Fruit fly (Drosophila melanogaster) whole organism, embryonic: Measurements from ENCODE around the gene glob1.

ENCODE experiments used
- Adf1 ChIP-seq: fragments of 200-800 bp; sonication (Bioruptor generic); IDR thresholded peaks from 2 replicates; pipeline ENCODE4 v1.3.6; 2022; ENCODE audit warnings: missing biosample characterization, missing genetic modification characterization
- BEAF-32 ChIP-seq: fragments of 200-800 bp; sonication (Bioruptor generic); optimal IDR thresholded peaks from 3 replicates; lab custom pipeline; 2017; ENCODE audit warnings: missing biosample characterization, missing genetic modification characterization, mild to moderate bottlenecking, moderate library complexity, missing genetic modification reagents
- CG11695 ChIP-seq: fragments of 200-800 bp; sonication (Bioruptor generic); IDR thresholded peaks from 3 replicates; pipeline ENCODE4 v1.3.6; 2022; ENCODE audit warnings: missing biosample characterization, missing genetic modification characterization
- CG13287 ChIP-seq: fragments of 200-800 bp; sonication (Bioruptor generic); IDR thresholded peaks from 2 replicates; pipeline ENCODE4 v1.3.6; 2022; ENCODE audit warnings: missing biosample characterization, missing genetic modification characterization; ENCODE audit not compliant: partially characterized antibody
- CG1529 ChIP-seq: fragments of 200-800 bp; sonication (Bioruptor generic); optimal IDR thresholded peaks from 3 replicates; lab custom pipeline; 2018; ENCODE audit warnings: missing biosample characterization, missing genetic modification characterization
- CG15479 ChIP-seq: fragments of 200-800 bp; sonication (Bioruptor generic); optimal IDR thresholded peaks from 3 replicates; lab custom pipeline; 2019; ENCODE audit warnings: missing biosample characterization, mild to moderate bottlenecking, missing genetic modification characterization, moderate library complexity
- CG17568 ChIP-seq: fragments of 200-800 bp; sonication (Bioruptor generic); optimal IDR thresholded peaks from 2 replicates; lab custom pipeline; 2018; ENCODE audit warnings: missing biosample characterization, mild to moderate bottlenecking, missing genetic modification characterization, moderate library complexity
- CG17612 ChIP-seq: fragments of 200-800 bp; sonication (Bioruptor generic); IDR thresholded peaks from 2 replicates; pipeline ENCODE4 v1.3.6; 2022; ENCODE audit warnings: missing biosample characterization, missing genetic modification characterization
- CG17829 ChIP-seq: fragments of 200-800 bp; optimal IDR thresholded peaks from 2 replicates; lab custom pipeline; 2019; ENCODE audit warnings: missing biosample characterization, mild to moderate bottlenecking, missing genetic modification characterization, moderate library complexity
- CG3163 ChIP-seq: fragments of 200-800 bp; sonication (Bioruptor generic); optimal IDR thresholded peaks from 3 replicates; lab custom pipeline; 2016; ENCODE audit warnings: missing biosample characterization, missing genetic modification characterization
- CG32532 ChIP-seq: fragments of 200-800 bp; sonication (Bioruptor generic); IDR thresholded peaks from 2 replicates; pipeline ENCODE4 v1.3.6; 2022; ENCODE audit warnings: missing biosample characterization, missing genetic modification characterization
- CG32767 ChIP-seq: fragments of 200-800 bp; sonication (Bioruptor generic); IDR thresholded peaks from 2 replicates; pipeline ENCODE4 v1.3.6; 2022; ENCODE audit warnings: missing biosample characterization, missing genetic modification characterization
- CG34422 ChIP-seq: fragments of 200-800 bp; sonication (Bioruptor generic); IDR thresholded peaks from 3 replicates; pipeline ENCODE4 v1.3.6; 2022; ENCODE audit warnings: missing biosample characterization, missing genetic modification characterization
- CG42726 ChIP-seq: fragments of 200-800 bp; sonication (Bioruptor generic); IDR thresholded peaks from 2 replicates; pipeline ENCODE4 v1.3.6; 2022; ENCODE audit warnings: missing biosample characterization, missing genetic modification characterization; ENCODE audit not compliant: partially characterized antibody
- CG4360 ChIP-seq: fragments of 200-800 bp; sonication (Bioruptor generic); IDR thresholded peaks from 2 replicates; pipeline ENCODE4 v1.3.6; 2022; ENCODE audit warnings: missing biosample characterization, missing genetic modification characterization
- CG5180 ChIP-seq: fragments of 200-800 bp; sonication (Bioruptor generic); optimal IDR thresholded peaks from 3 replicates; lab custom pipeline; 2017; ENCODE audit warnings: missing biosample characterization, missing genetic modification characterization, mild to moderate bottlenecking, moderate library complexity, missing genetic modification reagents
- CG8478 ChIP-seq: fragments of >200 bp; optimal IDR thresholded peaks from 2 replicates; lab custom pipeline; 2018
- CG9215 ChIP-seq: fragments of 200-800 bp; sonication (Bioruptor generic); IDR thresholded peaks from 2 replicates; pipeline ENCODE4 v1.3.6; 2022; ENCODE audit warnings: missing biosample characterization, missing genetic modification characterization
- CG9437 ChIP-seq: fragments of 200-800 bp; sonication (Bioruptor generic); optimal IDR thresholded peaks from 2 replicates; lab custom pipeline; 2018; ENCODE audit warnings: missing biosample characterization, mild to moderate bottlenecking, missing genetic modification characterization
- H2.0 ChIP-seq: fragments of 200-800 bp; sonication (Bioruptor generic); IDR thresholded peaks from 2 replicates; pipeline ENCODE4 v1.3.6; 2022; ENCODE audit warnings: missing biosample characterization, missing genetic modification characterization
- HLH4C ChIP-seq: fragments of 200-800 bp; sonication (Bioruptor generic); IDR thresholded peaks from 3 replicates; pipeline ENCODE4 v1.3.6; 2022; ENCODE audit warnings: missing biosample characterization, missing genetic modification characterization; ENCODE audit not compliant: partially characterized antibody
- NC2α ChIP-seq: fragments of 200-800 bp; sonication (Bioruptor generic); optimal IDR thresholded peaks from 2 replicates; lab custom pipeline; 2016; ENCODE audit warnings: missing biosample characterization, missing genetic modification characterization
- NFAT ChIP-seq: fragments of 200-800 bp; sonication (Bioruptor generic); IDR thresholded peaks from 2 replicates; pipeline ENCODE4 v1.3.6; 2022; ENCODE audit warnings: missing biosample characterization, missing genetic modification characterization
- Xbp1 ChIP-seq: fragments of 200-800 bp; sonication (Bioruptor generic); optimal IDR thresholded peaks from 3 replicates; lab custom pipeline; 2016; ENCODE audit warnings: missing biosample characterization, mild to moderate bottlenecking, missing genetic modification characterization
- abd-A ChIP-seq: fragments of 200-800 bp; sonication (Bioruptor generic); optimal IDR thresholded peaks from 3 replicates; lab custom pipeline; 2019; ENCODE audit warnings: missing biosample characterization, mild to moderate bottlenecking, missing genetic modification characterization, moderate library complexity
- amos ChIP-seq: fragments of 200-800 bp; sonication (Bioruptor generic); IDR thresholded peaks from 2 replicates; pipeline ENCODE4 v1.3.6; 2022; ENCODE audit warnings: missing biosample characterization, missing genetic modification characterization; ENCODE audit not compliant: partially characterized antibody
- ato ChIP-seq: fragments of 200-800 bp; sonication (Bioruptor generic); IDR thresholded peaks from 2 replicates; pipeline ENCODE4 v1.3.6; 2022; ENCODE audit warnings: missing biosample characterization, missing genetic modification characterization; ENCODE audit not compliant: partially characterized antibody
- chn ChIP-seq: fragments of 200-800 bp; sonication (Bioruptor generic); optimal IDR thresholded peaks from 2 replicates; lab custom pipeline; 2016; ENCODE audit warnings: missing biosample characterization, missing genetic modification characterization
- crol ChIP-seq: fragments of 200-800 bp; sonication (Bioruptor generic); IDR thresholded peaks from 2 replicates; pipeline ENCODE4 v1.3.6; 2022; ENCODE audit warnings: missing biosample characterization, missing genetic modification characterization
- dati ChIP-seq: fragments of 200-800 bp; sonication (Bioruptor generic); IDR thresholded peaks from 2 replicates; pipeline ENCODE4 v1.3.6; 2022; ENCODE audit warnings: missing biosample characterization, missing genetic modification characterization
- ftz-f1 ChIP-seq: fragments of 200-800 bp; sonication (Bioruptor generic); optimal IDR thresholded peaks from 2 replicates; lab custom pipeline; 2016; ENCODE audit warnings: missing biosample characterization, missing genetic modification characterization
- gce ChIP-seq: fragments of 200-800 bp; sonication (Bioruptor generic); IDR thresholded peaks from 3 replicates; pipeline ENCODE4 v1.3.6; 2022; ENCODE audit warnings: missing biosample characterization, missing genetic modification characterization
- gcm ChIP-seq: fragments of 200-800 bp; sonication (Bioruptor generic); optimal IDR thresholded peaks from 2 replicates; lab custom pipeline; 2019; ENCODE audit warnings: missing biosample characterization, mild to moderate bottlenecking, missing genetic modification characterization, moderate library complexity
- gsb ChIP-seq: fragments of 200-800 bp; sonication (Bioruptor generic); IDR thresholded peaks from 2 replicates; pipeline ENCODE4 v1.3.6; 2022; ENCODE audit warnings: missing biosample characterization, missing genetic modification characterization
- kni ChIP-seq: fragments of 200-800 bp; sonication (Bioruptor generic); optimal IDR thresholded peaks from 3 replicates; lab custom pipeline; 2017; ENCODE audit warnings: mild to moderate bottlenecking, missing biosample characterization, missing genetic modification reagents, missing genetic modification characterization
- lbe ChIP-seq: fragments of 200-800 bp; sonication (Bioruptor generic); optimal IDR thresholded peaks from 2 replicates; lab custom pipeline; 2016; ENCODE audit warnings: missing biosample characterization, mild to moderate bottlenecking, missing genetic modification characterization
- nmo ChIP-seq: fragments of 200-800 bp; sonication (Bioruptor generic); optimal IDR thresholded peaks from 2 replicates; lab custom pipeline; 2018; ENCODE audit warnings: missing biosample characterization, mild to moderate bottlenecking, missing genetic modification characterization, moderate library complexity
- oc ChIP-seq: fragments of 200-800 bp; sonication (Bioruptor generic); optimal IDR thresholded peaks from 2 replicates; lab custom pipeline; 2018; ENCODE audit warnings: missing biosample characterization, mild to moderate bottlenecking, missing genetic modification characterization, moderate library complexity
- pros ChIP-seq: fragments of 200-800 bp; sonication (Bioruptor generic); optimal IDR thresholded peaks from 3 replicates; lab custom pipeline; 2019; ENCODE audit warnings: missing biosample characterization, mild to moderate bottlenecking, missing genetic modification characterization, moderate library complexity
- sc ChIP-seq, 3 experiments: fragments of >200 bp in 2 of 3; fragments of 200-800 bp in 1 of 3; sonication (Bioruptor generic) in 1 of 3; optimal IDR thresholded peaks; 2 replicates in 2 of 3; 3 replicates in 1 of 3; lab custom pipeline; 2017; ENCODE audit warnings: mild to moderate bottlenecking in 1 of 3, missing biosample characterization in 1 of 3, missing genetic modification characterization in 1 of 3, missing genetic modification reagents in 1 of 3
- scrt ChIP-seq: fragments of 200-800 bp; sonication (Bioruptor generic); optimal IDR thresholded peaks from 2 replicates; lab custom pipeline; 2018; ENCODE audit warnings: missing biosample characterization, mild to moderate bottlenecking, missing genetic modification characterization, moderate library complexity
- sens ChIP-seq: fragments of 200-800 bp; sonication (Bioruptor generic); peaks from one replicate; lab custom pipeline; 2016; ENCODE audit warnings: missing biosample characterization, missing genetic modification characterization
- so ChIP-seq: fragments of 200-800 bp; sonication (Bioruptor generic); IDR thresholded peaks from 3 replicates; pipeline ENCODE4 v1.3.6; 2022; ENCODE audit warnings: missing biosample characterization, missing genetic modification characterization
- sr ChIP-seq: fragments of 200-800 bp; sonication (Bioruptor generic); IDR thresholded peaks from 3 replicates; pipeline ENCODE4 v1.3.6; 2022; ENCODE audit warnings: missing biosample characterization, missing genetic modification characterization
- tll ChIP-seq, 2 experiments: fragments of 200-800 bp in 1 of 2; fragments of >200 bp in 1 of 2; sonication (Bioruptor generic) in 1 of 2; optimal IDR thresholded peaks; 2 replicates each; lab custom pipeline; 2017 to 2019; ENCODE audit warnings: missing biosample characterization in 2 of 2, missing genetic modification characterization in 2 of 2, mild to moderate bottlenecking in 1 of 2, moderate library complexity in 1 of 2
- twi ChIP-seq: fragments of 200-800 bp; optimal IDR thresholded peaks from 2 replicates; lab custom pipeline; 2019; ENCODE audit warnings: missing biosample characterization, mild to moderate bottlenecking, missing genetic modification characterization, moderate library complexity
- zen ChIP-seq: fragments of 200-800 bp; sonication (Bioruptor generic); optimal IDR thresholded peaks from 3 replicates; lab custom pipeline; 2018; ENCODE audit warnings: missing biosample characterization, mild to moderate bottlenecking, missing genetic modification characterization, moderate library complexity

The glob1 gene

dm6 chr3R:15921747-15922146, 17.3 kb upstream of the glob1 start:
- peak; percentile 71 for TF ChIP-seq zen (tag; lab: Kevin White, UChicago)
- TF ChIP-seq twi (tag; lab: Kevin White, UChicago): peak; percentile 98
- TF ChIP-seq CG32767: no peak

dm6 chr3R:15920751-15921156, 16.3 kb upstream of the glob1 start, which contains the start of gene Fbxl7:
Gene Fbxl7, plus strand, starts transcription at chr3R:15920898.
- no peak for TF ChIP-seq sc (optimal IDR thresholded peaks at IDR 0.05; lab: Kevin White, UChicago)
- no peak for TF ChIP-seq sc (GFP tag; optimal IDR thresholded peaks at IDR 0.05; lab: Kevin White, UChicago)
- peak; percentile 16 for TF ChIP-seq gcm (GFP tag; lab: Kevin White, UChicago)
- 0 out of 2 replicates have a peak, but pooled peaks have one; percentile 26 for TF ChIP-seq CG32532 (GFP tag; lab: Robert Waterston, UW)
- 0 out of 2 replicates have a peak, but pooled peaks have one; percentile 7 for TF ChIP-seq H2.0
- peak; percentile 54; the same call in 1 of the 2 replicates for TF ChIP-seq crol (GFP tag; lab: Robert Waterston, UW)
- TF ChIP-seq CG5180 (GFP tag; lab: Kevin White, UChicago): no peak
- no peak for TF ChIP-seq dati (GFP tag; lab: Robert Waterston, UW)
- TF ChIP-seq CG15479: peak; percentile 92
- peak; percentile 17 for TF ChIP-seq lbe
- TF ChIP-seq tll (GFP tag; optimal IDR thresholded peaks at IDR 0.05; lab: Kevin White, UChicago): peak in 1 of 2 experiments; percentile 89
- peak; percentile 11; the same call in 1 of the 2 replicates for TF ChIP-seq CG13287 (GFP tag; lab: Robert Waterston, UW)
- TF ChIP-seq nmo (GFP tag; lab: Kevin White, UChicago): peak; percentile 13
- TF ChIP-seq so (GFP tag; lab: Robert Waterston, UW): 0 out of 3 replicates have a peak, but pooled peaks have one; percentile 29
- peak; percentile 87 for TF ChIP-seq CG8478 (lab: Kevin White, UChicago)
- 0 out of 2 replicates have a peak, but pooled peaks have one; percentile 30 for TF ChIP-seq NFAT (GFP tag; lab: Robert Waterston, UW)
- TF ChIP-seq kni (GFP tag; lab: Kevin White, UChicago): peak; percentile 92
- peak; percentile 46 for TF ChIP-seq ftz-f1 (GFP tag; lab: Kevin White, UChicago)
- peak; percentile 64; the same call in 1 of the 2 replicates for TF ChIP-seq CG42726 (GFP tag; lab: Robert Waterston, UW)
- no peak for TF ChIP-seq scrt
- TF ChIP-seq pros (GFP tag; lab: Kevin White, UChicago): peak; percentile 84
- TF ChIP-seq CG17612: 0 out of 2 replicates have a peak, but pooled peaks have one; percentile 15
- TF ChIP-seq HLH4C: no peak
- peak; percentile 51; the same call in 1 of the 3 replicates for TF ChIP-seq gce (GFP tag; lab: Robert Waterston, UW)
- TF ChIP-seq BEAF-32 (GFP tag; lab: Kevin White, UChicago): no peak
- TF ChIP-seq oc (tag; lab: Kevin White, UChicago): peak; percentile 42
- no peak for TF ChIP-seq CG17568 (GFP tag; lab: Kevin White, UChicago)
- no peak for TF ChIP-seq gsb (GFP tag; lab: Robert Waterston, UW)
- 0 out of 3 replicates have a peak, but pooled peaks have one; percentile 34 for TF ChIP-seq CG11695 (GFP tag; lab: Robert Waterston, UW)
- peak; percentile 95 for TF ChIP-seq CG3163 (GFP tag; lab: Kevin White, UChicago)
- peak; percentile 62 for TF ChIP-seq CG9215 (GFP tag; lab: Robert Waterston, UW)
- TF ChIP-seq CG1529 (GFP tag; lab: Kevin White, UChicago): no peak
- peak; percentile 30; the same call in 1 of the 2 replicates for TF ChIP-seq CG4360
- no peak for TF ChIP-seq CG9437
- TF ChIP-seq ato: 0 out of 2 replicates have a peak, but pooled peaks have one; percentile 51
- TF ChIP-seq Adf1 (GFP tag; lab: Robert Waterston, UW): peak; percentile 24; the same call in 1 of the 2 replicates
- peak; percentile 36; the same call in 1 of the 2 replicates for TF ChIP-seq CG32767
- TF ChIP-seq NC2α (GFP tag; lab: Kevin White, UChicago): no peak
- TF ChIP-seq Xbp1 (GFP tag; lab: Kevin White, UChicago): peak; percentile 49
- TF ChIP-seq abd-A (tag; lab: Kevin White, UChicago): peak; percentile 8
- peak; percentile 83 for TF ChIP-seq sens (GFP tag; lab: Kevin White, UChicago)
- TF ChIP-seq CG34422 (GFP tag; lab: Robert Waterston, UW): 0 out of 3 replicates have a peak, but pooled peaks have one; percentile 32
- TF ChIP-seq sr (GFP tag; lab: Robert Waterston, UW): peak; percentile 61; the same call in 2 of the 3 replicates
- TF ChIP-seq amos (GFP tag; lab: Robert Waterston, UW): peak; percentile 35
- TF ChIP-seq CG17829 (tag; lab: Kevin White, UChicago): peak; percentile 38
- peak; percentile 64 for TF ChIP-seq chn (GFP tag; lab: Kevin White, UChicago)
